Fruit fly (Drosophila melanogaster) whole organism, wandering third instar larva: ENCODE results near the gene glob3.
A peak's percentile ranks its signal among the peaks of the same experiment; 100 is the strongest.

Source experiments
- Abd-B ChIP-seq: fragments of >200 bp; optimal IDR thresholded peaks from 2 replicates; lab custom pipeline; 2017; ENCODE audit warnings: missing biosample characterization, missing genetic modification characterization
- CG32264 ChIP-seq: fragments of 200-800 bp; sonication (Bioruptor generic); optimal IDR thresholded peaks from 2 replicates; lab custom pipeline; 2016; ENCODE audit warnings: missing biosample characterization, missing genetic modification characterization
- CG9705 ChIP-seq: fragments of 200-800 bp; sonication (Bioruptor generic); optimal IDR thresholded peaks from 2 replicates; lab custom pipeline; 2018; ENCODE audit warnings: missing biosample characterization, mild to moderate bottlenecking, missing genetic modification characterization
- CrebA ChIP-seq: fragments of 200-800 bp; sonication (Bioruptor generic); optimal IDR thresholded peaks from 2 replicates; lab custom pipeline; 2016; ENCODE audit warnings: missing biosample characterization, mild to moderate bottlenecking, missing genetic modification characterization, borderline replicate concordance
- Dfd ChIP-seq: fragments of >200 bp; optimal IDR thresholded peaks from 2 replicates; lab custom pipeline; 2017; ENCODE audit warnings: missing biosample characterization, missing genetic modification characterization
- Dif ChIP-seq: fragments of 200-275, 200-300 bp; sonication (Bioruptor generic); optimal IDR thresholded peaks from 2 replicates; lab custom pipeline; 2018; ENCODE audit warnings: missing biosample characterization, missing genetic modification characterization; ENCODE audit not compliant: partially characterized antibody
- GATAd ChIP-seq: sonication (Bioruptor generic); optimal IDR thresholded peaks from 2 replicates; lab custom pipeline; 2016; ENCODE audit warnings: missing biosample characterization, missing genetic modification characterization
- HLH106 ChIP-seq: fragments of 200-800 bp; optimal IDR thresholded peaks from 3 replicates; lab custom pipeline; 2019; ENCODE audit warnings: missing biosample characterization, mild to moderate bottlenecking, missing genetic modification characterization, moderate library complexity
- Hnf4 ChIP-seq: fragments of 200-800 bp; sonication (Bioruptor generic); optimal IDR thresholded peaks from 2 replicates; lab custom pipeline; 2016; ENCODE audit warnings: missing biosample characterization, mild to moderate bottlenecking, missing genetic modification characterization
- Hr83 ChIP-seq: fragments of 200-300 bp; sonication (Bioruptor generic); optimal IDR thresholded peaks from 2 replicates; lab custom pipeline; 2016; ENCODE audit warnings: missing biosample characterization, mild to moderate bottlenecking, missing genetic modification characterization, moderate library complexity; ENCODE audit not compliant: poor library complexity, severe bottlenecking
- Jra ChIP-seq: sonication (Bioruptor generic); optimal IDR thresholded peaks from 2 replicates; lab custom pipeline; 2016; ENCODE audit warnings: missing biosample characterization, missing genetic modification characterization
- Mio ChIP-seq: sonication (Bioruptor generic); optimal IDR thresholded peaks from 2 replicates; lab custom pipeline; 2016; ENCODE audit warnings: missing biosample characterization, missing genetic modification characterization
- N ChIP-seq: fragments of >200 bp; optimal IDR thresholded peaks from 2 replicates; lab custom pipeline; 2018; ENCODE audit warnings: missing biosample characterization, missing external identifiers, missing genetic modification characterization
- OdsH ChIP-seq: fragments of 200-800 bp; sonication (Bioruptor generic); optimal IDR thresholded peaks from 2 replicates; lab custom pipeline; 2016; ENCODE audit warnings: missing biosample characterization, mild to moderate bottlenecking, missing genetic modification characterization
- Rel ChIP-seq, 2 experiments: fragments of 200-800 bp; sonication (Bioruptor generic) in 1 of 2; optimal IDR thresholded peaks; 2 replicates in 1 of 2; 3 replicates in 1 of 2; lab custom pipeline; 2016 to 2019; ENCODE audit warnings: mild to moderate bottlenecking in 2 of 2, missing biosample characterization in 2 of 2, missing genetic modification characterization in 2 of 2, moderate library complexity in 1 of 2
- Sp1 ChIP-seq: fragments of 200-800 bp; sonication (Bioruptor generic); optimal IDR thresholded peaks from 3 replicates; lab custom pipeline; 2019; ENCODE audit warnings: missing biosample characterization, mild to moderate bottlenecking, missing genetic modification characterization, moderate library complexity
- br ChIP-seq: fragments of 200-800 bp; sonication (Bioruptor generic); optimal IDR thresholded peaks from 2 replicates; lab custom pipeline; 2016; ENCODE audit warnings: missing biosample characterization, missing genetic modification characterization
- dl ChIP-seq, 2 experiments: fragments of 175-275, 200-275 bp in 1 of 2; fragments of 200-275 bp in 1 of 2; sonication (Bioruptor generic); optimal IDR thresholded peaks; lab custom pipeline; 2018; ENCODE audit warnings: mild to moderate bottlenecking in 2 of 2, missing biosample characterization in 2 of 2, missing genetic modification characterization in 2 of 2, moderate library complexity in 2 of 2; ENCODE audit not compliant: partially characterized antibody in 2 of 2, insufficient read depth in 1 of 2
- dmrt93B ChIP-seq: fragments of 200-800 bp; sonication (Bioruptor generic); optimal IDR thresholded peaks from 2 replicates; lab custom pipeline; 2018; ENCODE audit warnings: missing biosample characterization, mild to moderate bottlenecking, missing genetic modification characterization
- dsf ChIP-seq: sonication (Bioruptor generic); optimal IDR thresholded peaks from 2 replicates; lab custom pipeline; 2016; ENCODE audit warnings: missing biosample characterization, missing genetic modification characterization, borderline replicate concordance
- ey ChIP-seq: fragments of 200-800 bp; sonication (Bioruptor generic); optimal IDR thresholded peaks from 2 replicates; lab custom pipeline; 2016; ENCODE audit warnings: missing biosample characterization, missing genetic modification characterization
- foxo ChIP-seq, 2 experiments: fragments of 200-800 bp; sonication (Bioruptor generic); optimal IDR thresholded peaks; 2 replicates in 1 of 2; 3 replicates in 1 of 2; lab custom pipeline; 2016 to 2017; ENCODE audit warnings: missing biosample characterization in 2 of 2, missing genetic modification characterization in 2 of 2
- fru ChIP-seq: fragments of 200-800 bp; sonication (Bioruptor generic); optimal IDR thresholded peaks from 3 replicates; lab custom pipeline; 2016; ENCODE audit warnings: missing biosample characterization, mild to moderate bottlenecking, missing genetic modification characterization
- h ChIP-seq: fragments of 200-800 bp; sonication (Bioruptor generic); optimal IDR thresholded peaks from 3 replicates; lab custom pipeline; 2016; ENCODE audit warnings: missing biosample characterization, mild to moderate bottlenecking, missing genetic modification characterization
- jim ChIP-seq: fragments of 175-275, 200-325 bp; sonication (Bioruptor generic); optimal IDR thresholded peaks from 2 replicates; lab custom pipeline; 2016; ENCODE audit warnings: missing biosample characterization, mild to moderate bottlenecking, missing genetic modification characterization
- lola ChIP-seq: fragments of >200 bp; optimal IDR thresholded peaks from 2 replicates; lab custom pipeline; 2017; ENCODE audit warnings: missing biosample characterization, missing genetic modification characterization
- pan ChIP-seq: fragments of >200 bp; optimal IDR thresholded peaks from 2 replicates; lab custom pipeline; 2017
- psq ChIP-seq: fragments of 200-800 bp; sonication (Bioruptor generic); optimal IDR thresholded peaks from 3 replicates; lab custom pipeline; 2017; ENCODE audit warnings: missing biosample characterization, mild to moderate bottlenecking, missing genetic modification characterization, moderate library complexity
- rgr ChIP-seq: fragments of 200-800 bp; sonication (Bioruptor generic); optimal IDR thresholded peaks from 3 replicates; lab custom pipeline; 2016; ENCODE audit warnings: missing biosample characterization, mild to moderate bottlenecking, missing genetic modification characterization
- sv ChIP-seq: fragments of 200-800 bp; sonication (Bioruptor generic); optimal IDR thresholded peaks from 3 replicates; lab custom pipeline; 2016; ENCODE audit warnings: missing biosample characterization, missing genetic modification characterization
- tai ChIP-seq: sonication (Bioruptor generic); optimal IDR thresholded peaks from 2 replicates; lab custom pipeline; 2016; ENCODE audit warnings: missing biosample characterization, missing genetic modification characterization
- usp ChIP-seq: fragments of >200 bp; optimal IDR thresholded peaks from 2 replicates; lab custom pipeline; 2017; ENCODE audit warnings: missing biosample characterization, missing genetic modification characterization
- woc ChIP-seq: sonication (Bioruptor generic); optimal IDR thresholded peaks from 2 replicates; lab custom pipeline; 2016; ENCODE audit warnings: missing biosample characterization, mild to moderate bottlenecking, missing genetic modification characterization

Gene glob3

dm6 chr3R:5861218-5861902 is 31.5 kb downstream of the glob3 start:
- TF ChIP-seq tai (GFP tag; lab: Kevin White, UChicago) (no peak), sv (GFP tag; lab: Kevin White, UChicago) (peak; percentile 50), Jra (GFP tag; lab: Kevin White, UChicago) (peak; percentile 24), lola (GFP tag; lab: Kevin White, UChicago) (no peak), h (GFP tag; lab: Kevin White, UChicago) (peak; percentile 36), fru (GFP tag; lab: Kevin White, UChicago) (peak; percentile 39), Sp1 (GFP tag; lab: Kevin White, UChicago) (peak; percentile 35), woc (GFP tag; lab: Kevin White, UChicago) (peak; percentile 53), psq (peak; percentile 46), ey (GFP tag; lab: Kevin White, UChicago) (peak; percentile 59), foxo (GFP tag; optimal IDR thresholded peaks at IDR 0.05; lab: Kevin White, UChicago) (peak in 1 of 2 experiments; percentile 59), br (GFP tag; lab: Kevin White, UChicago) (no peak), OdsH (GFP tag; lab: Kevin White, UChicago) (peak; percentile 39), CG9705 (GFP tag; lab: Kevin White, UChicago) (no peak), dmrt93B (peak; percentile 40), Hr83 (GFP tag; lab: Kevin White, UChicago) (peak; percentile 67), rgr (peak; percentile 38)

dm6 chr3R:5862032-5862641 is 32.3 kb downstream of the glob3 start, which contains the start of gene CG2017:
Gene CG2017, minus strand, starts transcription at chr3R:5862405.
- peak; percentile 41 for TF ChIP-seq fru (GFP tag; lab: Kevin White, UChicago)
- TF ChIP-seq dl (GFP tag; optimal IDR thresholded peaks at IDR 0.05; lab: Kevin White, UChicago; ENCODE audit: insufficient read depth in 1 of 2, partially characterized antibody in 2 of 2), result no peak
- TF ChIP-seq CG32264 (GFP tag; lab: Kevin White, UChicago), result no peak
- no peak for TF ChIP-seq Mio (GFP tag; lab: Kevin White, UChicago)
- TF ChIP-seq tai (GFP tag; lab: Kevin White, UChicago), result no peak
- TF ChIP-seq pan (lab: Kevin White, UChicago), result no peak
- peak in 1 of 2 experiments; percentile 49 for TF ChIP-seq foxo (GFP tag; optimal IDR thresholded peaks at IDR 0.05; lab: Kevin White, UChicago)
- peak; percentile 48 for TF ChIP-seq CG9705 (GFP tag; lab: Kevin White, UChicago)
- TF ChIP-seq h (GFP tag; lab: Kevin White, UChicago), result peak; percentile 47
- TF ChIP-seq Hnf4, result peak; percentile 67
- TF ChIP-seq lola (GFP tag; lab: Kevin White, UChicago), result no peak
- no peak for TF ChIP-seq GATAd (GFP tag; lab: Kevin White, UChicago)
- peak; percentile 24 for TF ChIP-seq ey (GFP tag; lab: Kevin White, UChicago)
- TF ChIP-seq rgr, result peak; percentile 60
- peak; percentile 18 for TF ChIP-seq Sp1 (GFP tag; lab: Kevin White, UChicago)
- no peak for TF ChIP-seq usp (GFP tag; lab: Kevin White, UChicago)
- TF ChIP-seq N (GFP tag; lab: Kevin White, UChicago), result no peak
- TF ChIP-seq Abd-B, result no peak
- TF ChIP-seq Dif (GFP tag; lab: Kevin White, UChicago), result peak; percentile 27
- TF ChIP-seq br (GFP tag; lab: Kevin White, UChicago), result peak; percentile 40
- TF ChIP-seq CrebA (GFP tag; lab: Kevin White, UChicago), result no peak
- TF ChIP-seq Hr83 (GFP tag; lab: Kevin White, UChicago), result peak; percentile 72
- peak; percentile 53 for TF ChIP-seq HLH106 (tag; lab: Kevin White, UChicago)
- no peak for TF ChIP-seq Jra (GFP tag; lab: Kevin White, UChicago)
- no peak for TF ChIP-seq jim (GFP tag; lab: Kevin White, UChicago)
- TF ChIP-seq dsf, result no peak
- no peak for TF ChIP-seq Dfd (GFP tag; lab: Kevin White, UChicago)
- TF ChIP-seq woc (GFP tag; lab: Kevin White, UChicago), result no peak
- no peak for TF ChIP-seq Rel (GFP tag; optimal IDR thresholded peaks at IDR 0.05; lab: Kevin White, UChicago)
- TF ChIP-seq Rel (tag; optimal IDR thresholded peaks at IDR 0.05; lab: Kevin White, UChicago), result peak; percentile 51
- no peak for TF ChIP-seq psq
- TF ChIP-seq sv (GFP tag; lab: Kevin White, UChicago), result no peak
- TF ChIP-seq dmrt93B, result peak; percentile 8
- TF ChIP-seq, all 38 proteins: peak for 14
